Fruit fly (Drosophila melanogaster) whole organism, embryonic: Measurements from ENCODE around the gene Gga.

Experiments used
- Atf3 ChIP-seq: fragments of 200-800 bp; sonication (Bioruptor generic); optimal IDR thresholded peaks from 3 replicates; lab custom pipeline; 2016; ENCODE audit warnings: missing biosample characterization, missing genetic modification characterization
- Awh ChIP-seq: fragments of 200-800 bp; sonication (Bioruptor generic); IDR thresholded peaks from 2 replicates; pipeline ENCODE4, ENCODE4 v1.3.6; 2022; ENCODE audit warnings: missing biosample characterization, missing genetic modification characterization
- CG10267 ChIP-seq: fragments of 200-800 bp; sonication (Bioruptor generic); optimal IDR thresholded peaks from 2 replicates; lab custom pipeline; 2018; ENCODE audit warnings: missing biosample characterization, mild to moderate bottlenecking, missing genetic modification characterization, moderate library complexity
- CG11247 ChIP-seq: fragments of 200-800 bp; sonication (Bioruptor generic); IDR thresholded peaks from 2 replicates; pipeline ENCODE4 v1.3.6; 2022; ENCODE audit warnings: missing biosample characterization, missing genetic modification characterization
- CG1233 ChIP-seq: fragments of 200-800 bp; sonication (Bioruptor generic); optimal IDR thresholded peaks from 4 replicates; lab custom pipeline; 2018; ENCODE audit warnings: missing biosample characterization, mild to moderate bottlenecking, missing genetic modification characterization
- CG12391 ChIP-seq: fragments of 200-800 bp; sonication (Bioruptor generic); optimal IDR thresholded peaks from 3 replicates; lab custom pipeline; 2018; ENCODE audit warnings: missing biosample characterization, mild to moderate bottlenecking, missing genetic modification characterization, moderate library complexity
- CG13424 ChIP-seq: fragments of 200-800 bp; sonication (Bioruptor generic); optimal IDR thresholded peaks from 2 replicates; lab custom pipeline; 2019; ENCODE audit warnings: missing biosample characterization, mild to moderate bottlenecking, missing genetic modification characterization, moderate library complexity
- CG14441 ChIP-seq: fragments of 200-800 bp; sonication (Bioruptor generic); IDR thresholded peaks from 2 replicates; pipeline ENCODE4 v1.3.6; 2022; ENCODE audit warnings: missing biosample characterization, missing genetic modification characterization
- CG15514 ChIP-seq: fragments of 200-800 bp; sonication (Bioruptor generic); optimal IDR thresholded peaks from 3 replicates; lab custom pipeline; 2017; ENCODE audit warnings: missing biosample characterization, missing genetic modification characterization, mild to moderate bottlenecking, moderate library complexity, missing genetic modification reagents
- CG17359 ChIP-seq: fragments of 200-800 bp; sonication (Bioruptor generic); optimal IDR thresholded peaks from 3 replicates; lab custom pipeline; 2018; ENCODE audit warnings: missing biosample characterization, mild to moderate bottlenecking, missing genetic modification characterization, moderate library complexity
- CG2202 ChIP-seq: fragments of 200-800 bp; sonication (Bioruptor generic); optimal IDR thresholded peaks from 2 replicates; lab custom pipeline; 2018; ENCODE audit warnings: missing biosample characterization, mild to moderate bottlenecking, missing genetic modification characterization
- CG2678 ChIP-seq: fragments of 200-800 bp; sonication (Bioruptor generic); optimal IDR thresholded peaks from 3 replicates; lab custom pipeline; 2019; ENCODE audit warnings: missing biosample characterization, mild to moderate bottlenecking, missing genetic modification characterization, moderate library complexity
- CG2889 ChIP-seq: fragments of 200-800 bp; sonication (Bioruptor generic); IDR thresholded peaks from 3 replicates; pipeline ENCODE4 v1.3.6; 2022; ENCODE audit warnings: missing biosample characterization, missing genetic modification characterization
- CG5953 ChIP-seq: fragments of 200-800 bp; sonication (Bioruptor generic); IDR thresholded peaks from 2 replicates; pipeline ENCODE4 v1.3.6; 2022; ENCODE audit warnings: missing biosample characterization, missing genetic modification characterization
- CG6254 ChIP-seq: fragments of 200-800 bp; sonication (Bioruptor generic); optimal IDR thresholded peaks from 3 replicates; lab custom pipeline; 2017; ENCODE audit warnings: mild to moderate bottlenecking, missing biosample characterization, missing genetic modification reagents, missing genetic modification characterization
- CG6854 ChIP-seq: fragments of 200-800 bp; sonication (Bioruptor generic); optimal IDR thresholded peaks from 3 replicates; lab custom pipeline; 2017; ENCODE audit warnings: missing biosample characterization, mild to moderate bottlenecking, missing genetic modification characterization
- CG8281 ChIP-seq: fragments of 200-800 bp; sonication (Bioruptor generic); optimal IDR thresholded peaks from 2 replicates; lab custom pipeline; 2018; ENCODE audit warnings: missing biosample characterization, mild to moderate bottlenecking, missing genetic modification characterization, moderate library complexity
- CG9797 ChIP-seq: fragments of 200-800 bp; sonication (Bioruptor generic); optimal IDR thresholded peaks from 3 replicates; lab custom pipeline; 2018; ENCODE audit warnings: missing biosample characterization, mild to moderate bottlenecking, missing genetic modification characterization
- Dip2 ChIP-seq: fragments of 200-800 bp; sonication (Bioruptor generic); IDR thresholded peaks from 2 replicates; pipeline ENCODE4 v1.3.6; 2022; ENCODE audit warnings: missing biosample characterization, missing genetic modification characterization
- Ets65A ChIP-seq: fragments of 200-800 bp; sonication (Bioruptor generic); peaks from one replicate; lab custom pipeline; 2016; ENCODE audit warnings: missing biosample characterization, missing genetic modification characterization
- Fer2 ChIP-seq: fragments of 200-800 bp; sonication (Bioruptor generic); optimal IDR thresholded peaks from 2 replicates; lab custom pipeline; 2018; ENCODE audit warnings: missing biosample characterization, mild to moderate bottlenecking, missing genetic modification characterization, moderate library complexity
- GATAe ChIP-seq: fragments of 200-800 bp; sonication (Bioruptor generic); conservative IDR thresholded peaks from 2 replicates; pipeline ENCODE4 v1.3.6; 2022; ENCODE audit warnings: missing biosample characterization, missing genetic modification characterization
- Hey ChIP-seq: fragments of 200-800 bp; sonication (Bioruptor generic); optimal IDR thresholded peaks from 3 replicates; lab custom pipeline; 2018; ENCODE audit warnings: missing biosample characterization, mild to moderate bottlenecking, missing genetic modification characterization
- Hmr ChIP-seq: fragments of 200-800 bp; sonication (Bioruptor generic); optimal IDR thresholded peaks from 3 replicates; lab custom pipeline; 2017; ENCODE audit warnings: mild to moderate bottlenecking, missing biosample characterization, missing genetic modification reagents, missing genetic modification characterization
- Hr3 ChIP-seq: fragments of 200-800 bp; sonication (Bioruptor generic); optimal IDR thresholded peaks from 3 replicates; lab custom pipeline; 2016; ENCODE audit warnings: missing biosample characterization, missing genetic modification characterization
- Meics ChIP-seq: fragments of 200-800 bp; sonication (Bioruptor generic); optimal IDR thresholded peaks from 2 replicates; lab custom pipeline; 2017; ENCODE audit warnings: missing biosample characterization, mild to moderate bottlenecking, missing genetic modification characterization
- Mes4 ChIP-seq: fragments of 200-800 bp; sonication (Bioruptor generic); optimal IDR thresholded peaks from 2 replicates; lab custom pipeline; 2016; ENCODE audit warnings: missing biosample characterization, missing genetic modification characterization
- NFAT ChIP-seq: fragments of 200-800 bp; sonication (Bioruptor generic); IDR thresholded peaks from 2 replicates; pipeline ENCODE4 v1.3.6; 2022; ENCODE audit warnings: missing biosample characterization, missing genetic modification characterization
- Pdp1 ChIP-seq, 2 experiments: fragments of 200-800 bp; sonication (Bioruptor generic); optimal IDR thresholded peaks; 3 replicates each; lab custom pipeline; 2016; ENCODE audit warnings: missing biosample characterization in 2 of 2, missing genetic modification characterization in 2 of 2, mild to moderate bottlenecking in 1 of 2, moderate library complexity in 1 of 2
- Sox100B ChIP-seq: fragments of 200-800 bp; sonication (Bioruptor generic); optimal IDR thresholded peaks from 3 replicates; lab custom pipeline; 2018; ENCODE audit warnings: missing biosample characterization, mild to moderate bottlenecking, missing genetic modification characterization
- br ChIP-seq: fragments of >200 bp; optimal IDR thresholded peaks from 2 replicates; lab custom pipeline; 2017
- bsh ChIP-seq, 2 experiments: fragments of 200-800 bp; sonication (Bioruptor generic); optimal IDR thresholded peaks; 2 replicates each; lab custom pipeline; 2017 to 2018; ENCODE audit warnings: mild to moderate bottlenecking in 2 of 2, missing biosample characterization in 2 of 2, missing genetic modification characterization in 2 of 2, moderate library complexity in 1 of 2
- btn ChIP-seq: fragments of 200-800 bp; sonication (Bioruptor generic); optimal IDR thresholded peaks from 2 replicates; lab custom pipeline; 2016; ENCODE audit warnings: missing biosample characterization, missing genetic modification characterization
- cad ChIP-seq: fragments of >200 bp; optimal IDR thresholded peaks from 2 replicates; lab custom pipeline; 2017; ENCODE audit warnings: missing biosample characterization, missing genetic modification characterization
- crc ChIP-seq: fragments of 200-800 bp; sonication (Bioruptor generic); optimal IDR thresholded peaks from 2 replicates; lab custom pipeline; 2016; ENCODE audit warnings: missing biosample characterization, missing genetic modification characterization
- croc ChIP-seq: fragments of 200-800 bp; sonication (Bioruptor generic); conservative IDR thresholded peaks from 3 replicates; pipeline ENCODE4 v1.3.6; 2022; ENCODE audit warnings: missing biosample characterization, missing genetic modification characterization
- crp ChIP-seq, 2 experiments: fragments of 200-800 bp; sonication (Bioruptor generic); optimal IDR thresholded peaks; 2 replicates in 1 of 2; 3 replicates in 1 of 2; lab custom pipeline; 2017; ENCODE audit warnings: missing biosample characterization in 2 of 2, missing genetic modification characterization in 2 of 2, mild to moderate bottlenecking in 1 of 2, moderate library complexity in 1 of 2
- dmrt11E ChIP-seq: fragments of 200-800 bp; sonication (Bioruptor generic); optimal IDR thresholded peaks from 3 replicates; lab custom pipeline; 2018; ENCODE audit warnings: missing biosample characterization, mild to moderate bottlenecking, missing genetic modification characterization, moderate library complexity
- eyg ChIP-seq: fragments of 200-800 bp; sonication (Bioruptor generic); optimal IDR thresholded peaks from 3 replicates; lab custom pipeline; 2016; ENCODE audit warnings: missing biosample characterization, missing genetic modification characterization
- inv ChIP-seq: fragments of 200-800 bp; sonication (Bioruptor generic); IDR thresholded peaks from 2 replicates; pipeline ENCODE4 v1.3.6; 2022; ENCODE audit warnings: missing biosample characterization, missing genetic modification characterization; ENCODE audit not compliant: partially characterized antibody
- jumu ChIP-seq: fragments of 200-800 bp; sonication (Bioruptor generic); optimal IDR thresholded peaks from 3 replicates; lab custom pipeline; 2016; ENCODE audit warnings: missing biosample characterization, missing genetic modification characterization
- lov ChIP-seq, 2 experiments: fragments of 200-800 bp in 1 of 2; fragments of >200 bp in 1 of 2; sonication (Bioruptor generic) in 1 of 2; IDR thresholded peaks in 1 of 2; optimal IDR thresholded peaks in 1 of 2; 2 replicates in 1 of 2; 3 replicates in 1 of 2; pipeline versions ENCODE4 v1.3.6 to Lab custom; 2017 to 2022; ENCODE audit warnings: missing biosample characterization in 1 of 2, missing genetic modification characterization in 1 of 2
- luna ChIP-seq: fragments of 200-800 bp; sonication (Bioruptor generic); optimal IDR thresholded peaks from 2 replicates; lab custom pipeline; 2016; ENCODE audit warnings: missing biosample characterization, missing genetic modification characterization
- row ChIP-seq: fragments of 200-800 bp; sonication (Bioruptor generic); IDR thresholded peaks from 3 replicates; pipeline ENCODE4 v1.3.6; 2022; ENCODE audit warnings: missing biosample characterization, missing genetic modification characterization
- run ChIP-seq: fragments of 200-800 bp; sonication (Bioruptor generic); optimal IDR thresholded peaks from 3 replicates; lab custom pipeline; 2018; ENCODE audit warnings: missing biosample characterization, mild to moderate bottlenecking, missing genetic modification characterization
- slp2 ChIP-seq: fragments of 200-800 bp; sonication (Bioruptor generic); optimal IDR thresholded peaks from 2 replicates; lab custom pipeline; 2016; ENCODE audit warnings: missing biosample characterization, missing genetic modification characterization
- tgo ChIP-seq: fragments of 200-800 bp; sonication (Bioruptor generic); IDR thresholded peaks from 3 replicates; pipeline ENCODE4 v1.3.6; 2022; ENCODE audit warnings: missing biosample characterization, missing genetic modification characterization
- toy ChIP-seq: fragments of 200-800 bp; sonication (Bioruptor generic); IDR thresholded peaks from 2 replicates; pipeline ENCODE4 v1.3.6; 2022; ENCODE audit warnings: missing biosample characterization, missing genetic modification characterization

Gga gene

DNA sequence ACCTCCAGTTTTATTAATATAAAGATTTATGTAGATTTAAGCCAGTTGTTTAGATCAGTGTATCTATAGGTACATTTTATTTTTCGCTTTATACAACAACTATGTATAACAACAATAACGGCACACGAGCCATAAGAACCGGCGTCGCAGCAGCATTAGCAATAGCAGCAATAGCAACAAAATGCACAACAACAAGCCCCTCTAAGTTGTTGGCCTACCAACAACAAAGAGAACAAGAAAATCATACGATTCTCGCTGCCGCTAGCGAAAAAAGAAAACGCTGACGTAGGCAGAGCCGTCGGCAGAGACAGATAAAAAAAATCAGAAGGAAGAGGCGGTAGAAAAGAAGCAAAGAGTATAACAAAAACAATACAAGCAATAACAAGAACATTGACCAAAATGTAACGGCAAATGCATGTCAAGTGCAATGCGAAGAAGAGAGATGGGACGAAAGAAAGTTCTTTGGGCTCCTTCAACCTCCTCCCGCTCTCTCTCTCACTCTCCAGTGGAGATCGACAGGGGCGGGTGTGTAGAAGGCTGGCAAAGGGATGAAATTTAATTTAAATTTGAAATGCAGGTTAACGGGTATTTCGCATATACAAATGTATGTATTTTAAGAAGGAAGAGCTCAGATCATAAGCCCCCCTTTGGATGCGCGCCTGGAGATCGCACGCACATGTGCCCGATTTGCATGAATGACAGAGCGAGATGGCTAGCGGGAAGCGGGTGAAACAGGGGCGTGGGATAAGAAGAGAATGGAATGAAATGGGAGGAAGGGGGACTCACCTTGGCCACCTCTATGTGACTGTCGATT lies 21.9 kb upstream of the Gga start (continued):
- peak; percentile 100 for TF ChIP-seq Ets65A
- TF ChIP-seq luna (GFP tag; lab: Kevin White, UChicago) = peak; percentile 86
- TF ChIP-seq CG9797 (GFP tag; lab: Kevin White, UChicago) = peak; percentile 45
- TF ChIP-seq CG10267 (tag; lab: Kevin White, UChicago) = peak; percentile 92
- TF ChIP-seq CG2678 = peak; percentile 98
- peak; percentile 99 for TF ChIP-seq CG11247
- TF ChIP-seq CG12391 (tag; lab: Kevin White, UChicago) = peak; percentile 98
- TF ChIP-seq bsh (GFP tag; optimal IDR thresholded peaks at IDR 0.05; lab: Kevin White, UChicago) = peak; percentile 98 to 99
- peak; percentile 95 for TF ChIP-seq toy (GFP tag; lab: Robert Waterston, UW)
- TF ChIP-seq lov (optimal IDR thresholded peaks at IDR 0.05; lab: Kevin White, UChicago) = no peak
- peak; percentile 99 for TF ChIP-seq lov (GFP tag; IDR thresholded peaks at IDR 0.05; lab: Robert Waterston, UW)
- TF ChIP-seq croc (GFP tag; lab: Robert Waterston, UW) = peak; percentile 99
- TF ChIP-seq Mes4 = peak; percentile 98
- TF ChIP-seq btn (GFP tag; lab: Kevin White, UChicago) = peak; percentile 97
- peak; percentile 86 for TF ChIP-seq GATAe (GFP tag; lab: Robert Waterston, UW)
- peak; percentile 96 for TF ChIP-seq Meics (GFP tag; lab: Kevin White, UChicago)
- peak in 1 of 2 experiments; percentile 73 for TF ChIP-seq crp (GFP tag; optimal IDR thresholded peaks at IDR 0.05; lab: Kevin White, UChicago)
- peak; percentile 99 for TF ChIP-seq CG2202 (tag; lab: Kevin White, UChicago)
- TF ChIP-seq CG5953 = peak; percentile 99
- TF ChIP-seq Awh (GFP tag; lab: Robert Waterston, UW) = peak; percentile 99
- peak; percentile 98 for TF ChIP-seq CG14441 (GFP tag; lab: Robert Waterston, UW)
- peak; percentile 98 for TF ChIP-seq tgo (GFP tag; lab: Robert Waterston, UW)
- TF ChIP-seq CG2889 (GFP tag; lab: Robert Waterston, UW) = peak; percentile 98
- TF ChIP-seq Atf3 = peak; percentile 98
- peak; percentile 92 for TF ChIP-seq run
- peak; percentile 97 for TF ChIP-seq CG13424 (tag; lab: Kevin White, UChicago)
- TF ChIP-seq row (GFP tag; lab: Robert Waterston, UW) = peak; percentile 98
- peak; percentile 89 for TF ChIP-seq CG15514
- peak; percentile 99 for TF ChIP-seq CG17359 (tag; lab: Kevin White, UChicago)
- peak; percentile 99 for TF ChIP-seq Hr3
- TF ChIP-seq Sox100B (GFP tag; lab: Kevin White, UChicago) = peak; percentile 93
- peak; percentile 63 for TF ChIP-seq Dip2 (GFP tag; lab: Robert Waterston, UW)
- TF ChIP-seq CG1233 (GFP tag; lab: Kevin White, UChicago) = peak; percentile 97
- TF ChIP-seq jumu = peak; percentile 99
- TF ChIP-seq CG6854 = peak; percentile 93
- peak; percentile 85 for TF ChIP-seq Hey (tag; lab: Kevin White, UChicago)
- TF ChIP-seq cad = no peak
- TF ChIP-seq eyg (GFP tag; lab: Kevin White, UChicago) = peak; percentile 96
- TF ChIP-seq dmrt11E (tag; lab: Kevin White, UChicago) = peak; percentile 99
- peak; percentile 97 to 99 for TF ChIP-seq Pdp1 (GFP tag; optimal IDR thresholded peaks at IDR 0.05; lab: Kevin White, UChicago)
- TF ChIP-seq NFAT (GFP tag; lab: Robert Waterston, UW) = peak; percentile 99
- peak; percentile 91 for TF ChIP-seq Fer2 (tag; lab: Kevin White, UChicago)
- TF ChIP-seq Hmr (GFP tag; lab: Kevin White, UChicago) = peak; percentile 98
- peak; percentile 88 for TF ChIP-seq CG8281 (tag; lab: Kevin White, UChicago)
- peak; percentile 97 for TF ChIP-seq crc
- no peak for TF ChIP-seq inv
- peak; percentile 95 for TF ChIP-seq CG6254 (GFP tag; lab: Kevin White, UChicago)
- no peak for TF ChIP-seq br (lab: Kevin White, UChicago)
- peak; percentile 98 for TF ChIP-seq slp2
